Worm (Caenorhabditis elegans) whole organism, early embryonic: Measurements from ENCODE around the gene mtx-2.

ENCODE experiments used
- F13C5.2 ChIP-seq: sonication (generic microtip); optimal IDR thresholded peaks from 2 replicates; lab custom pipeline; 2017; ENCODE audit warnings: mild to moderate bottlenecking, missing genetic modification characterization, inconsistent platforms, missing compliant biosample characterization
- aly-1 ChIP-seq: sonication (generic microtip); optimal IDR thresholded peaks from 2 replicates; lab custom pipeline; 2016; ENCODE audit warnings: missing genetic modification characterization, missing compliant biosample characterization
- ama-1 ChIP-seq: fragments of 150-350 bp; optimal IDR thresholded peaks from 2 replicates; lab custom pipeline; 2014
- ceh-13 ChIP-seq: fragments of 200-800 bp; sonication (Bioruptor generic); optimal IDR thresholded peaks from 2 replicates; lab custom pipeline; 2018; ENCODE audit warnings: mild to moderate bottlenecking, missing genetic modification characterization, missing compliant biosample characterization
- ets-7 ChIP-seq: sonication (generic microtip); optimal IDR thresholded peaks from 2 replicates; lab custom pipeline; 2016; ENCODE audit warnings: missing genotype, missing genetic modification characterization, missing compliant biosample characterization
- hmbx-1 ChIP-seq: sonication (generic microtip); optimal IDR thresholded peaks from 2 replicates; lab custom pipeline; 2016; ENCODE audit warnings: mild to moderate bottlenecking, missing genetic modification characterization, missing compliant biosample characterization
- tbx-11 ChIP-seq: fragments of 200-800 bp; sonication (Bioruptor generic); IDR thresholded peaks from 2 replicates; pipeline ENCODE4 v1.3.6; 2022; ENCODE audit warnings: missing genetic modification characterization, missing compliant biosample characterization
- tbx-37 ChIP-seq: fragments of 200-800 bp; sonication (Bioruptor generic); conservative IDR thresholded peaks from 2 replicates; pipeline ENCODE4 v1.3.6; 2022; ENCODE audit warnings: missing genetic modification reagents, missing genetic modification characterization, missing compliant biosample characterization
- tra-4 ChIP-seq: sonication (generic microtip); optimal IDR thresholded peaks from 2 replicates; lab custom pipeline; 2017; ENCODE audit warnings: missing genetic modification characterization, missing compliant biosample characterization

The mtx-2 gene

DNA sequence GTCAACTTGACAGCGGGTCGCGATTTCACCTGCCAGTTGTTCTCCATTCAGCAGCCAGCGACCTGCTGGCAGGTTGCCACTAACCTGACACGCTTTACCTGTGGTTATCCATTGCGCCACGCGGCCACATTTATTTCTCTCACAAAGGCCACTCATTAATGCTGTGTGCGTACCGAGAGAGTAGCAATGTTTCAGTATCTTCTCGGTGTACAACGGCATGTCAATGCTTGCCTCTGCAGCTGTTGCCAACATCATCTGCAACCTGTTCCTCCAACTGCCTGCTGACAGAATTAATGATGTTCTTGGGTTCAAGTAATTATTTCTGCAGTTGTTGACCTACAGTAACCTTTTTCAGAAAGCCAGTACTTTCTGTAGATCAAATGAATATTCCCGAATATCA is 46.9 kb downstream of the mtx-2 start:
- TF ChIP-seq ets-7 (tag; lab: Kevin White, UChicago) (no peak), ceh-13 (GFP tag; lab: Kevin White, UChicago) (no peak), tra-4 (no peak), hmbx-1 (tag; lab: Kevin White, UChicago) (no peak), ama-1 (no peak), F13C5.2 (tag; lab: Kevin White, UChicago) (no peak), tbx-11 (GFP tag; lab: Robert Waterston, UW) (no peak), tbx-37 (no peak), aly-1 (tag; lab: Kevin White, UChicago) (no peak)
